Worm (Caenorhabditis elegans): ENCODE results near the gene ZC239.15.
"Not testable (repeated sequence)": the region's sequence is repeated elsewhere in the genome, so short reads cannot be mapped to it uniquely, and the experiment has no call there.

- not testable (repeated sequence) for TF ChIP-seq npax-4 (tag; optimal IDR thresholded peaks at IDR 0.05); mec-3 (tag; optimal IDR thresholded peaks at IDR 0.05; ENCODE audit: borderline replicate concordance); fkh-10 (GFP tag; optimal IDR thresholded peaks at IDR 0.05); che-1 (tag; optimal IDR thresholded peaks at IDR 0.05); hlh-30 (tag; optimal IDR thresholded peaks at IDR 0.05; ENCODE audit: insufficient read depth)
These were observed 8.8 kb downstream of the ZC239.15 start, which contains the start of gene ZC239.3 for ce11 chrII:3215762-3216161.

Measured in whole organism, late embryonic.